Worm (Caenorhabditis elegans) whole organism, late embryonic: ENCODE data around the gene mtrf-1L.
A peak's percentile ranks its signal among the peaks of the same experiment; 100 is the strongest.

Experiments used
- C08G9.2 ChIP-seq: sonication (generic microtip); optimal IDR thresholded peaks from 2 replicates; lab custom pipeline; 2016; ENCODE audit warnings: mild to moderate bottlenecking, missing genetic modification characterization, moderate library complexity, missing compliant biosample characterization
- F13H6.1 ChIP-seq: sonication (generic microtip); optimal IDR thresholded peaks from 2 replicates; lab custom pipeline; 2016; ENCODE audit warnings: missing genetic modification characterization, missing compliant biosample characterization
- K09A11.1 ChIP-seq: sonication (generic microtip); optimal IDR thresholded peaks from 2 replicates; lab custom pipeline; 2017; ENCODE audit warnings: antibody characterized with exemption, mild to moderate bottlenecking, missing genetic modification characterization, missing compliant biosample characterization; ENCODE audit not compliant: insufficient read depth
- T23F11.4 ChIP-seq: fragments of 200-800 bp; sonication (Bioruptor generic); optimal IDR thresholded peaks from 2 replicates; lab custom pipeline; 2018; ENCODE audit warnings: mild to moderate bottlenecking, missing genetic modification characterization, missing compliant biosample characterization
- Y22D7AL.16 ChIP-seq: sonication (generic microtip); optimal IDR thresholded peaks from 2 replicates; lab custom pipeline; 2016; ENCODE audit warnings: missing genetic modification characterization, missing compliant biosample characterization
- ceh-2 ChIP-seq: sonication (generic microtip); optimal IDR thresholded peaks from 2 replicates; lab custom pipeline; 2016; ENCODE audit warnings: missing genotype, missing genetic modification characterization, missing compliant biosample characterization
- ceh-30 ChIP-seq: fragments of 150-350 bp; optimal IDR thresholded peaks from 2 replicates; lab custom pipeline; 2014; ENCODE audit warnings: missing biosample characterization, missing genetic modification characterization
- ceh-34 ChIP-seq: sonication (generic microtip); optimal IDR thresholded peaks from 2 replicates; lab custom pipeline; 2016; ENCODE audit warnings: mild to moderate bottlenecking, missing genetic modification characterization, missing compliant biosample characterization
- ceh-45 ChIP-seq: fragments of 200-800 bp; sonication (Bioruptor generic); IDR thresholded peaks from 2 replicates; pipeline ENCODE4 v1.3.6; 2022; ENCODE audit warnings: missing genetic modification reagents, missing genetic modification characterization, missing compliant biosample characterization
- ceh-6 ChIP-seq: fragments of 200-800 bp; sonication (Bioruptor generic); optimal IDR thresholded peaks from 2 replicates; lab custom pipeline; 2018; ENCODE audit warnings: mild to moderate bottlenecking, missing genetic modification characterization, missing compliant biosample characterization
- ceh-9 ChIP-seq: sonication (generic microtip); optimal IDR thresholded peaks from 2 replicates; lab custom pipeline; 2016; ENCODE audit warnings: mild to moderate bottlenecking, missing genetic modification characterization, inconsistent platforms, missing compliant biosample characterization
- che-1 ChIP-seq: sonication (generic microtip); optimal IDR thresholded peaks from 2 replicates; lab custom pipeline; 2016; ENCODE audit warnings: mild to moderate bottlenecking, missing genetic modification characterization, missing compliant biosample characterization
- dmd-4 ChIP-seq: sonication (generic microtip); optimal IDR thresholded peaks from 2 replicates; lab custom pipeline; 2016; ENCODE audit warnings: borderline replicate concordance, missing genetic modification characterization, missing compliant biosample characterization
- elt-2 ChIP-seq: sonication (generic microtip); optimal IDR thresholded peaks from 2 replicates; lab custom pipeline; 2016; ENCODE audit warnings: missing genetic modification reagents, missing genetic modification characterization, missing compliant biosample characterization
- ets-4 ChIP-seq: sonication (generic microtip); optimal IDR thresholded peaks from 2 replicates; lab custom pipeline; 2016; ENCODE audit warnings: missing genetic modification characterization, missing compliant biosample characterization
- eyg-1 ChIP-seq: sonication (generic microtip); optimal IDR thresholded peaks from 2 replicates; lab custom pipeline; 2016; ENCODE audit warnings: missing genotype, missing genetic modification characterization, missing compliant biosample characterization
- fkh-10 ChIP-seq: fragments of 150-350 bp; optimal IDR thresholded peaks from 2 replicates; lab custom pipeline; 2014; ENCODE audit warnings: missing biosample characterization, missing genetic modification reagents, missing genetic modification characterization
- fkh-6 ChIP-seq: sonication (generic microtip); optimal IDR thresholded peaks from 2 replicates; lab custom pipeline; 2016; ENCODE audit warnings: missing genetic modification characterization, missing compliant biosample characterization
- gmeb-2 ChIP-seq: sonication (generic microtip); optimal IDR thresholded peaks from 2 replicates; lab custom pipeline; 2016; ENCODE audit warnings: missing genetic modification characterization, inconsistent platforms, missing compliant biosample characterization
- hlh-30 ChIP-seq: sonication (generic microtip); optimal IDR thresholded peaks from 2 replicates; lab custom pipeline; 2017; ENCODE audit warnings: antibody characterized with exemption, missing genetic modification characterization, missing compliant biosample characterization; ENCODE audit not compliant: insufficient read depth
- hlh-6 ChIP-seq: sonication (generic microtip); optimal IDR thresholded peaks from 2 replicates; lab custom pipeline; 2016; ENCODE audit warnings: missing genotype, missing genetic modification characterization, missing compliant biosample characterization
- hlh-8 ChIP-seq: sonication (generic microtip); optimal IDR thresholded peaks from 2 replicates; lab custom pipeline; 2016; ENCODE audit warnings: missing genotype, missing genetic modification characterization, missing compliant biosample characterization
- lin-11 ChIP-seq: fragments of 200-800 bp; sonication (Bioruptor generic); optimal IDR thresholded peaks from 2 replicates; lab custom pipeline; 2018; ENCODE audit warnings: mild to moderate bottlenecking, missing genetic modification characterization, missing compliant biosample characterization
- mec-3 ChIP-seq: sonication (generic microtip); optimal IDR thresholded peaks from 2 replicates; lab custom pipeline; 2016; ENCODE audit warnings: borderline replicate concordance, missing genetic modification characterization, missing compliant biosample characterization
- nfya-1 ChIP-seq: sonication (generic microtip); optimal IDR thresholded peaks from 2 replicates; lab custom pipeline; 2017; ENCODE audit warnings: missing genetic modification characterization, mild to moderate bottlenecking, missing compliant biosample characterization, antibody characterized with exemption, moderate library complexity
- nhr-11 ChIP-seq: fragments of 150-350 bp; optimal IDR thresholded peaks from 2 replicates; lab custom pipeline; 2014; ENCODE audit warnings: missing biosample characterization, missing genetic modification characterization
- nhr-232 ChIP-seq: sonication (generic microtip); optimal IDR thresholded peaks from 2 replicates; lab custom pipeline; 2016; ENCODE audit warnings: missing genetic modification characterization, missing compliant biosample characterization
- npax-4 ChIP-seq: sonication (generic microtip); optimal IDR thresholded peaks from 2 replicates; lab custom pipeline; 2016; ENCODE audit warnings: missing genetic modification characterization, missing compliant biosample characterization
- pax-1 ChIP-seq: fragments of 150-350 bp; optimal IDR thresholded peaks from 2 replicates; lab custom pipeline; 2014; ENCODE audit warnings: missing biosample characterization, missing genetic modification characterization
- pqm-1 ChIP-seq: sonication (generic microtip); optimal IDR thresholded peaks from 2 replicates; lab custom pipeline; 2016; ENCODE audit warnings: missing genetic modification characterization, missing compliant biosample characterization
- pros-1 ChIP-seq: fragments of 150-350 bp; optimal IDR thresholded peaks from 2 replicates; lab custom pipeline; 2014; ENCODE audit warnings: missing biosample characterization, missing genetic modification reagents, missing genetic modification characterization
- rnt-1 ChIP-seq: sonication (generic microtip); optimal IDR thresholded peaks from 2 replicates; lab custom pipeline; 2016; ENCODE audit warnings: missing genetic modification characterization, missing compliant biosample characterization
- sox-4 ChIP-seq: sonication (generic microtip); optimal IDR thresholded peaks from 2 replicates; lab custom pipeline; 2017; ENCODE audit warnings: mild to moderate bottlenecking, missing genetic modification characterization, inconsistent platforms, missing compliant biosample characterization
- syd-9 ChIP-seq: sonication (generic microtip); optimal IDR thresholded peaks from 2 replicates; lab custom pipeline; 2016; ENCODE audit warnings: mild to moderate bottlenecking, missing genetic modification characterization, moderate library complexity, missing compliant biosample characterization
- tbx-2 ChIP-seq: sonication (generic microtip); optimal IDR thresholded peaks from 2 replicates; lab custom pipeline; 2016; ENCODE audit warnings: missing genetic modification characterization, missing compliant biosample characterization
- unc-3 ChIP-seq, 2 experiments: fragments of 200-800 bp in 1 of 2; sonication (Bioruptor generic) in 1 of 2; sonication (generic microtip) in 1 of 2; conservative IDR thresholded peaks in 1 of 2; optimal IDR thresholded peaks in 1 of 2; 2 replicates each; pipeline versions ENCODE4 v1.3.6 to Lab custom; 2016 to 2022; ENCODE audit warnings: missing compliant biosample characterization in 2 of 2, missing genetic modification characterization in 2 of 2, missing genetic modification reagents in 1 of 2
- unc-55 ChIP-seq: sonication (generic microtip); optimal IDR thresholded peaks from 2 replicates; lab custom pipeline; 2017; ENCODE audit warnings: missing biosample characterization, missing genetic modification reagents, missing genetic modification characterization

mtrf-1L gene

ce11 chrIV:5188051-5188450, 1.1 kb downstream of the mtrf-1L start:
- TF ChIP-seq rnt-1 (tag; lab: Kevin White, UChicago) = no peak
- TF ChIP-seq C08G9.2 (tag; lab: Kevin White, UChicago) = peak; percentile 20
- no peak for TF ChIP-seq hlh-8

ce11 chrIV:5195531-5195930, 8.6 kb downstream of the mtrf-1L start, which contains the start of gene gpa-18:
TSS of gene gpa-18 (minus strand) at chrIV:5195631.
- TF ChIP-seq ceh-2 (tag; lab: Kevin White, UChicago) (no peak), ceh-9 (tag; lab: Kevin White, UChicago) (no peak), npax-4 (no peak), fkh-10 (GFP tag; lab: Kevin White, UChicago) (no peak), ceh-30 (tag; lab: Kevin White, UChicago) (no peak), nhr-11 (tag; lab: Kevin White, UChicago) (no peak), syd-9 (tag; lab: Kevin White, UChicago) (no peak), T23F11.4 (no peak), mec-3 (tag; lab: Kevin White, UChicago) (no peak)

ce11 chrIV:5200813-5201212, 13.9 kb downstream of the mtrf-1L start:
- TF ChIP-seq elt-2 (tag; lab: Kevin White, UChicago) = no peak
- no peak for TF ChIP-seq fkh-10 (GFP tag; lab: Kevin White, UChicago)
- TF ChIP-seq hlh-8 = no peak
- TF ChIP-seq unc-55 = no peak
- no peak for TF ChIP-seq fkh-6 (tag; lab: Kevin White, UChicago)
- no peak for TF ChIP-seq ceh-2 (tag; lab: Kevin White, UChicago)
- TF ChIP-seq hlh-6 (tag; lab: Kevin White, UChicago) = no peak
- TF ChIP-seq pax-1 (tag; lab: Kevin White, UChicago) = no peak
- TF ChIP-seq, all 69 proteins: peak for 0

- no peak for TF ChIP-seq Y22D7AL.16 (tag; lab: Kevin White, UChicago)
- TF ChIP-seq K09A11.1 = no peak
- TF ChIP-seq F13H6.1 (tag; lab: Kevin White, UChicago) = no peak
- TF ChIP-seq nhr-11 (tag; lab: Kevin White, UChicago) = no peak
- TF ChIP-seq syd-9 (tag; lab: Kevin White, UChicago) = no peak
- no peak for TF ChIP-seq ceh-45 (GFP tag; lab: Robert Waterston, UW)
- TF ChIP-seq gmeb-2 (tag; lab: Kevin White, UChicago) = no peak
- no peak for TF ChIP-seq ets-4 (tag; lab: Kevin White, UChicago)
- TF ChIP-seq hlh-30 (tag; lab: Kevin White, UChicago) = no peak
- no peak for TF ChIP-seq nhr-232 (tag; lab: Kevin White, UChicago)
- no peak for TF ChIP-seq che-1
- no peak for TF ChIP-seq C08G9.2 (tag; lab: Kevin White, UChicago)
- TF ChIP-seq sox-4 (tag; lab: Kevin White, UChicago) = no peak
- no peak for TF ChIP-seq ceh-6 (GFP tag; lab: Kevin White, UChicago)
- TF ChIP-seq ceh-34 (tag; lab: Kevin White, UChicago) = no peak
- TF ChIP-seq, all 69 proteins: peak for 0
These were observed 15.6 kb downstream of the mtrf-1L start for ce11 chrIV:5202575-5202974.

ce11 chrIV:5204573-5204972, 17.6 kb downstream of the mtrf-1L start, which contains the start of gene tni-4:
TSS of gene tni-4 (plus strand) at chrIV:5204591.
- TF ChIP-seq pqm-1 (tag; lab: Kevin White, UChicago) (no peak), pax-1 (tag; lab: Kevin White, UChicago) (no peak), che-1 (no peak), dmd-4 (no peak), gmeb-2 (tag; lab: Kevin White, UChicago) (no peak)

ce11 chrIV:5206716-5207115, 19.8 kb downstream of the mtrf-1L start:
- TF ChIP-seq pros-1 (tag; lab: Kevin White, UChicago) (no peak), fkh-6 (tag; lab: Kevin White, UChicago) (no peak), lin-11 (no peak), nfya-1 (no peak), F13H6.1 (tag; lab: Kevin White, UChicago) (no peak), gmeb-2 (tag; lab: Kevin White, UChicago) (no peak), eyg-1 (tag; lab: Kevin White, UChicago) (no peak), hlh-6 (tag; lab: Kevin White, UChicago) (no peak), unc-3 (GFP tag; conservative IDR thresholded peaks at IDR 0.05; lab: Robert Waterston, UW) (no peak), unc-3 (tag; optimal IDR thresholded peaks at IDR 0.05; lab: Kevin White, UChicago) (no peak), tbx-2 (tag; lab: Kevin White, UChicago) (no peak)
